Fruit fly (Drosophila melanogaster) ovary, adult (tissue): ENCODE measurements around the gene FoxP.

Experiments used
- CG17801 ChIP-seq: fragments of 200-800 bp; optimal IDR thresholded peaks from 2 replicates; lab custom pipeline; 2019; ENCODE audit warnings: missing biosample characterization, mild to moderate bottlenecking, missing genetic modification characterization, moderate library complexity; ENCODE audit not compliant: partially characterized antibody

FoxP gene

DNA sequence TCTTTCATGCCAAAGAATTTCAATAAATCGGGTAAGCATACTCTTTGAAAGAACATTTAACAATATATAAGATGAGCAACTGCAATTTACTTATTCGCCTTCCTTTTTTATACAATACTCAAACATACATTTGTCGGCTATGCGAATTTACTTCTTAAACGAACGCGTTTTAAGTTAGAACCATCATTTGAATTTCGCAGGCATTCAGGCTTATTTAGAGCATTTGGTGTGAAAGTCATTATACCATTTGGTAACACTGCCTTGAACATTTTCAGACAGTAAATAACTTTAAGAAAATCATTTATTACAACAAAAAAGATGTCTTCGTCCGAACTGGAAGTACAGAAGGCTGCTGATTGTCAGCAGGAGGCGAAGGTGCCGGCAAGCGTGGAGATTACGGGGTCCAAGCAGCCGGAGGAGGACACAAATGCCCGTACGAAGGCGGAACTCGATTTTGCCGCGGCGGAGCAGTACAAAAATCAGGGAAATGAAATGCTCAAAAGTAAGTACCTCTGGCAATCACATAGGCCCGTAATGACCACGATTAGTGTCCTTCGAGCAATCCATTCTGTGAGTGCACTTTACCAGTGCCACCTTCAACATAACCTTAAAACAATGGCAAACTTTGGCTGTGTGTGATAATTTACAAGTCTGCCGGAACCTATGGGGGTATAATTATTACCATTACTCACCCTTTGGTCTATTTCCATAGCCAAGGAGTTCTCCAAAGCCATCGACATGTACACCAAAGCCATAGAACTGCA, 17.4 kb upstream of the FoxP start:
- no peak for TF ChIP-seq CG17801 (GFP tag; lab: Kevin White, UChicago)

DNA sequence ATGACTTTTGCATAAGTTTGCCTTT, 17.0 kb upstream of the FoxP start, which contains the start of gene PpD3:
TSS of gene PpD3 (plus strand) at position 1 of the 25 bp plus-strand sequence.
- no peak for TF ChIP-seq CG17801 (GFP tag; lab: Kevin White, UChicago)

DNA sequence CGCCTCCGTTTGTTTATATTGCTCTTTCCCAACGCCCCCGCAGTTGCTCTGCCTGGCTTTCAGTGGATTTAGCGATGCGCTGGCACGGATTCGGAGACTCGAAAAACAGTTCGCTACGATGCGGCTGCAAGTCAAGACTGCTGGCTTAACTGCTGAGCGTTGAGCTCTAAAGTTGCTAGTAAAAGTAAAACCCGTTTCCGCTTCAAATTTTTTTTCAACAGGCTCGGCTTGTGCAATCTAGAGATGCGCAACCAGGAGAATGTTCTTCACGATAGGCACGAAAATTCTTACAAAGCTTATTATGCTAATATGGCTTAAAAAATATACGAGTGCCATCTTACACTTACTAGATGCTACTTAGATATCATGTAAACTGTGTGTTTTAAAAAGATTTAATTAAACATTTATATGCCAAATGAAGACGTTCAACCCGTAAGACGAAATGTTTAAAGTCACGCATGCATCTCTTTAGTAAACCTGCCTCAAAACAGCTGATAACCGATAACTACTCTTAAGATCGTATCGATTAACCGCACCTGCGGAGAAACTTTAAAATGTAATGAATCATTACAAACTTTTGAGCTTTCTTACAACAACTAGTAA, 16.7 kb upstream of the FoxP start, which contains the start of gene CG12948:
TSS of gene CG12948 (minus strand) at position 473 of the 603 bp plus-strand sequence.
- peak; percentile 80 for TF ChIP-seq CG17801 (GFP tag; lab: Kevin White, UChicago)

DNA sequence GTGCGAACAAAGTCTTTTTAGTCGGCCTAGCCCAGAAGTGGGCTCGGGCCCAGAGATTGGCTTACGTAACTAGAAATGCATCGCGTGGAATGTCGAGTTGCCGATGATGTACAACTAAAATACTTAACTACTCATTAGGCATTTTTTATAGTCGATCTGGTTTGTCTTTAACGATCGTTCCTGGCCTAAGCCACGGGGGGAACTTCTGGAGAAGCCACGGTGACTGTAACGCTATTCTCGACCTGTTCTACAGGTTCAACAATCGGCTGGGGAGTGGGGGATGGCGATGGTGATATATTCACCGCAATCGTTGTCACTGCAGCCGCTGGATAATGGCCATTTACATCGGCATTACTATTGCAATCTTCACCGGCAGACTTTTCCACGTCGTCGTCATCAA, 15.6 kb upstream of the FoxP start, which contains the start of gene CG34409:
TSS of gene CG34409 (minus strand) at position 101 of the 400 bp plus-strand sequence.
- TF ChIP-seq CG17801 (GFP tag; lab: Kevin White, UChicago) = no peak

DNA sequence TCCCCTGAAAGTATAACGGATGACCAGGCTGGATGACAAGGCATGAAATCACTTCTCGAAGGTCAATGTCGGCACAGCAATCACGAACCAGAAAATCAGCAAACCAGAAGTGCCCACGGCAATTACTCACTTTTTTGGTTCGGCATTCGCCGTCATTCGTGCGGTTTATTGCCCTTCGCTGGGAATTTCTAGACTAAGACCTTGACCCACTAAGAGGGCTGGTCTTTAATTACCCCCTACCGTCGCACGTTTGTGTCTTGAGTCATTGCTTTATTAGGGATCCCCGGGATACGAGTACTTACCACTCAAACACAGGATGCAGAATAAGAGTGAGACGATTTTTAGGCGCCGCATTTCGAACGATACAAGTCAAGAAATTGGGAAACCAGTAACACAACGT, 14.8 kb upstream of the FoxP start:
- no peak for TF ChIP-seq CG17801 (GFP tag; lab: Kevin White, UChicago)

DNA sequence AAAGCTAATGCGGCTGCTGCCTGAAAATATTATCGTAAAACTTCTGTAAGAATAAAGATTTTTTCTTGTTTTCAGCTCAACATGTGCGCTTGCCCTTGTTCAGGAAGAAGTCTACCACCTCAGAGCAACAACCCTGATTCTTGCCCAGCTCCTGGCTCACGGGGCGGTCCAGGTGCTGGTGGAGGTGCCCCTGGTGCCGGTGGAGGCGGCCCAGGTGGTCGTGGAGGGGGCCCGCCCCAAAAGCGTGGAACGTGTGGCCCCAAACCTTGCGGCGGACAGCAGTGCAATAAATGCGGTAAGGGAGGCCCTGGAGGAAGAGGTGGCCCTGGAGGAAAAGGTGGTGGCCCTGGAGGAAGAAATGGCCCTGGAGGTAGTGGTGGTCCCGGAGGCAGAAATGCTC, 13.3 kb upstream of the FoxP start:
- TF ChIP-seq CG17801 (GFP tag; lab: Kevin White, UChicago) = no peak

DNA sequence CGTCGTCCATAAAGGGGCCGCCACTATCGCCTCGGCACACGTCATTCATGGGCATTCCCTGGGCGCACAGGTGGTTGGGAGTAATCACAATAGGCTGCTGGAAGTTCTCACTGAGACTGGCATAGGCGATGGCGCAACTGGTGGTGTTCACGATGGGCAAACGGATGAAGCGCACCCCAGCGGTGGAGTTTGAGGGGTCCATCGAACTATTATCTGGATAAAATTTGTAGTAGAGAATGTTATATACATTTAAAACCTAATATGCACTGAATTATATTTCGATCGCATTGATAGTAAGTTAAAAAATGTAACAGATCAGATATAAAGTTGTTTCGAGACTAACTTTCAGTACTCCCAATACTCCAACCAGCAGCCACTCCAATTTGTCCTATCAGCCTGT, 12.5 kb upstream of the FoxP start, which contains the start of gene CG31415:
TSS of gene CG31415 (plus strand) at position 301 of the 400 bp plus-strand sequence.
- no peak for TF ChIP-seq CG17801 (GFP tag; lab: Kevin White, UChicago)

DNA sequence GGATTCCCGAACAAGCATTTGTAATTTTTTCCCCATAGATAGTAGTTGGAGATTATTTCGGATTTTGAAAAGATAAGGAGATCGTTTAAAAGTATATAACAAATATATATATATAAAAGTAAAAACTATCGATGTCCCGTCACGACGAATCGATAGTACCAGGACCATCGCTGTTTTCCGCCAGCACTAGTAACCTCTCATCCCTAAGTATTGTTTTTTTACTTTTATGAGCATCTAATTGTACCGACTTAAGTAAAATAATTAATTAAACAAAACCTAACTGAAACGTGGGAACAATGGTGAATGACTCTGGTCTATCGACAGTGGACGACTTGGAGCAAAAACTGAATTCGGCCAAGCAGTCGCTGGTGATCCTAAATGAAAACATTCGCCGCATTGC, 10.0 kb upstream of the FoxP start, which contains the start of gene Pnn:
TSS of gene Pnn (plus strand) at position 187 of the 400 bp plus-strand sequence.
- peak; percentile 20 for TF ChIP-seq CG17801 (GFP tag; lab: Kevin White, UChicago)

DNA sequence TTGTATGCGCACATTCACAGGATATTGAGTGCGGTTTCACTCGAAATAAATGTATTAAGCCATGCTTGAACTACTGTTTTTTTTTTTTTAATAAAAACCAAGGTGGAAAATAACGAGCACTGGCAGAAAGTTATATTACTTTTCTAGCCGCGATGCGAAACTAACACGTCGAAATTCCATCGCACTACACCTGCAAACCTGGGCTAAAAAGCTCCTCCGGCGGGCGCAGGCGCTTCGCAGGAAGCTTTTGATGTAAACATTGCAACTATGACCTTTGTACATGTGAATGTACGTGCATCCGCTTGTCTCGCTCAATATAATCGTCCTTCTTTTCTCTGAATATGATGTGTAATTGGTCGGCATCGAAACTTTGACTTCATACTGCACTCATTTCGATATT, 9.1 kb upstream of the FoxP start, which contains the start of gene side-VII:
TSS of gene side-VII (minus strand) at position 187 of the 400 bp plus-strand sequence.
- TF ChIP-seq CG17801 (GFP tag; lab: Kevin White, UChicago) = no peak

DNA sequence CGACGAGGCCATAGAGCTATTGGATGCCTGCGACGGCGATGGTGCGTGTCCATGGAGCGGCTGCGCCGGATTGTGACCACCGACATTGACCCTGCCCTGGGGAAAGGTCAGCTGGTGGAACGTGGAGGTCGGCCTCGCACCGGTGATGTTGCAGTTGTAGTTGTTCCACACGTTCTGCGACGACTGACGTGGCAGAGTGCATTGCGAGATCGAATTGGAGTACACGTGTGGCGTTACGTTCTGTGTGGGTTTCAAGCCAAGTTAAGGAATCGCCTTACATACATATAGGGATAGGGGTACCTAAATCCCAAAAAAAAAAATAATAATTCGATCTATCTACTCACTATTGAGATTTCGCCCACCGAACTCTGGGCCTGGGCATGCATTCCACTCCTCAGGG, 4.5 kb upstream of the FoxP start:
- TF ChIP-seq CG17801 (GFP tag; lab: Kevin White, UChicago) = no peak

DNA sequence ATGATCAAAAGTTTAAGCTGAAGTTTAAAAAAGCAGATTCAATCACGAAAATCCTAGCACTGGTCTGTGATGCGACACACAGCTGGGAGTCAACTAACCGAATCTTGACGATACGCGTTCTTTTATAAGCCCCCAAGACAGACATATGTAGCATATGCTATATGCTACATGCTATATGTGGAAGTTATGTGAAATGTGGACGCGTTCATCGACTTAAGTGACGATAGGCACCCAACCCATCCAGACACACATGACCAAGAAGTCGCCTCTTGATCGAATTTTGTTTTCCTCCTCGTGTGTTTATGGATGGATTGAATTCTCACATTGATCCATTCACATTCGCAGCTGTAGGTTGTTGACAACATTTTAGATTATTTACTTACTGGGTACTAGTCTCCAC, 2.5 kb upstream of the FoxP start, which contains the start of gene alphaTub85E:
TSS of gene alphaTub85E (minus strand) at position 101 of the 400 bp plus-strand sequence.
- TF ChIP-seq CG17801 (GFP tag; lab: Kevin White, UChicago) = no peak

DNA sequence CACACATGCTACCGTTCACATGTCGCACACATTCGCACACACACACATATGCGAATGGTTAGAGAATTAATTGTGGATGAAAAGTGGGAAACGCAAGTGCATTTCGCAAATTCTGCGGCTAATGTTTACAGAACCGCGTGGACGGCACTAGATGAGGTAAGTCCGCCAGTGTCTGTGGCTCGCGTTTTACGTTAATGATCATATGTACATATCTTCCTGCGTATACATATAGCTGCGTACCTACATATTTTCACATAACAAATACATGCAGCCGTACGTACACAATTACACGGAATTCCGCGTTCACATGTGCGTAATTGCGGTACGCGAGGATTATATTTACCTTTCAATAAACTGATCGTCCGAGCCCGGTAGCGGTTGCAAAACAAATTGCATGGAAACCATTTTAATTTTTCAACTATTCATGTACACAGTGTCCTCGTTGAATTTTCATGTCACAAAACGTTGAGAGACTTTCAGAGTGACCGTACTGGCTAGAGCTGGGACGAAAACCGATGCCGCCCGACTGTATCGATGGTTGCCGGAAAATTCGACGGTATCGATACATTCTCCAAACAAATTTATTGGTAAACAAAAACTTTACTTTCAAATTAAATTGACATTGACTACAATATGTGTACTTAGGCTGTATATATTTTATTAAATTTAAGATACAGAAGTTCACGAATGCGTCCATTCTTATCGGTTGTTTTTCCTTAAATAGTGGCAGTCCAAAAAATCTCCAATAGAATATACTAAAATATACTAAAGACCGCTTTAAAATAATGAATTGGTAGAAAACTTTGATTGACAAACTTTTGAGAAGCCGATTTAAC, 5.3 kb downstream of the FoxP start, which contains the start of gene hyd:
TSS of gene hyd (minus strand) at position 495 of the 836 bp plus-strand sequence.
- no peak for TF ChIP-seq CG17801 (GFP tag; lab: Kevin White, UChicago)

DNA sequence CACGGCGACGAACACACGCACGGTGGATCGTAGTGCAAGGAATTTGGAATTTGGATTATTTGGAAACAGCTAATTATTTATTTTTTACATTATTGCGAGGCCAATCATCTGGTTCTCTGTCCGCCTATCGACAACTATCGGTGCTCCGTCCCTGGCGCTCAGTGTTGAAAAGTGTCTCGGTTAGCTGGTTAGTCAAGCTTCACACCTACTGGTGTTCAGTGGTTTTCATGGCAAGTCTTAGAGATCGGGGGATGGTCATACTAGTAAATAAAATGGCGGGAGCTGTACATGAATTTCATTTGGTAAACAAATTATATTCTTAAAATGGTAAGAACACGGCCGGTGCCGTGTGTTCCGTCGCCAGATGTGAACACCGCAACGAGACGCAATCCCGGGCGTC, 19.8 kb downstream of the FoxP start, which contains the start of the genes trbd and dmt:
TSS of gene trbd (minus strand) at position 152 of the 400 bp plus-strand sequence.
TSS of gene dmt (plus strand) at position 257 of the 400 bp plus-strand sequence.
- no peak for TF ChIP-seq CG17801 (GFP tag; lab: Kevin White, UChicago)

DNA sequence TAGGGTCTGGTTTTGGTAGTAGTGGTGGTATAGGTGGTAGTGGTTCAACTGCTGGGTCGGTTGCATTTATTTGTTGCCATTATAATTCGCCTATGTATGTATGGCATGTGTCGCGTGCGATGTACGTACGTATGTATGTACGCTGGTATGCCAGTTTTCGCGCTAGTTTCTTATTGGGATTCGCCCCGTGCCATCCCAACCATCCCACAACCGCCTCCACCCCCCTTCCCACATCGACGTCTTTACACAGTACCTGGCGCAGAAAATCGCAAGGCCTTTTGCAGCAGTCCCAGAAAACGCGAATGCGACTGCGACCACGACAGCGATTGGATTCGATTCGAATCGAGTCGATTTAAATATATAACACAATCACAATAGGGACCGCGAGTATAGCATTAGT, 20.4 kb downstream of the FoxP start:
- no peak for TF ChIP-seq CG17801 (GFP tag; lab: Kevin White, UChicago)

DNA sequence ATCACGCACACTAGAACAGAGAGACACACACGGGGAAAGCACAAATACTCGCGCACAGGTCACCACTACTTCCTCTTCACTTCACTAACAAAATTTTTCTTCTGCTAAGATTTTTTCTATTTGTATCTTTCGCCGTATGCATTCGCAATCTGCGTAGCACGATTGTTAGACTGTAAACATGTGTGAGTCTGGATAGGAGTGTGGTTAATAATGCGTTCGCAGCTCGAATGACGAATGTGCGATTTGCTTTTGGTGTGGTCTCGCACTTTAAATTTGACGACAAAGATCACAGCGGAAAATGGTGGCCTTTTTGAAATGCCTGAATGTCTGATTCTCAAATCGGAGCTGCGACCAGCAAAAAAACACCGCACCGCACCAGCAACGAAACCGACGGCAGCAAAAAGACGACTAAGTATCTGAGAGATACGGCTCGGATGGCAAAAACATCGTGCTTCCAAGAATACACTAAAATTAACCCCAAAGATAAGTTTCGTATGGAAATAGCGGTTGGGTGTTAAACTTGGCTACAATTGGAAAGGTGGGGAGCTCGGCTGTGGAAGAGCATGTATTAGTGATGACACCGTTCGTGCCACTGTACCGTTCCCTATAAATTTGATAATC, 25.6 kb downstream of the FoxP start, which contains the start of gene Unc-115a:
TSS of gene Unc-115a (minus strand) at position 410 of the 621 bp plus-strand sequence.
- peak; percentile 55 for TF ChIP-seq CG17801 (GFP tag; lab: Kevin White, UChicago)
